Fruit fly (Drosophila melanogaster): Measurements from ENCODE around the gene CG8564.

CG8564 gene

dm6 chr3L:7387814-7388213 is at the start of gene CG8564:
TSS of gene CG8564 (minus strand) at chr3L:7387914.
- no peak for TF ChIP-seq Eip93F (GFP tag; optimal IDR thresholded peaks at IDR 0.05)
- no peak for TF ChIP-seq dac (GFP tag; optimal IDR thresholded peaks at IDR 0.05)
- TF ChIP-seq svp (GFP tag): peak; percentile 10

dm6 chr3L:7437366-7437765 is 49.7 kb upstream of the CG8564 start, which contains the start of gene CG14835:
TSS of gene CG14835 (minus strand) at chr3L:7437466.
- TF ChIP-seq CG6276 (GFP tag; optimal IDR thresholded peaks at IDR 0.05): no peak
- TF ChIP-seq CG34406 (GFP tag; optimal IDR thresholded peaks at IDR 0.05): no peak
- TF ChIP-seq spab (GFP tag; optimal IDR thresholded peaks at IDR 0.05): no peak
- TF ChIP-seq CG11294 (GFP tag; IDR thresholded peaks at IDR 0.05): no peak

dm6 chr3L:7434715-7435653 is 47.3 kb upstream of the CG8564 start, which contains the start of gene Rac2:
TSS of gene Rac2 (minus strand) at chr3L:7435190.
- peak; percentile 20 for TF ChIP-seq Met (GFP tag; optimal IDR thresholded peaks at IDR 0.05)
- TF ChIP-seq eg (GFP tag; IDR thresholded peaks at IDR 0.05): peak; percentile 64; the same call in 2 of the 3 replicates
- no peak for TF ChIP-seq CG6792 (GFP tag; optimal IDR thresholded peaks at IDR 0.05)
- peak; percentile 52 for TF ChIP-seq dsx (GFP tag; optimal IDR thresholded peaks at IDR 0.05; ENCODE audit: poor library complexity, severe bottlenecking)
- TF ChIP-seq Gug (GFP tag; IDR thresholded peaks at IDR 0.05): no peak; the same call in 1 of the 2 replicates
- TF ChIP-seq esn (GFP tag; optimal IDR thresholded peaks at IDR 0.05): peak; percentile 42
- TF ChIP-seq CG10669 (GFP tag; optimal IDR thresholded peaks at IDR 0.05): peak; percentile 54
- TF ChIP-seq CG1621 (tag; optimal IDR thresholded peaks at IDR 0.05): peak; percentile 52
- TF ChIP-seq svp (GFP tag): peak; percentile 88
- TF ChIP-seq Ets21C (GFP tag; optimal IDR thresholded peaks at IDR 0.05): peak; percentile 29
- TF ChIP-seq Sox14 (GFP tag; optimal IDR thresholded peaks at IDR 0.05): peak; percentile 67
- peak; percentile 32 for TF ChIP-seq Smox (GFP tag; optimal IDR thresholded peaks at IDR 0.05)
- TF ChIP-seq acj6 (GFP tag; optimal IDR thresholded peaks at IDR 0.05): peak; percentile 22
- peak; percentile 51 for TF ChIP-seq CG6808 (GFP tag; optimal IDR thresholded peaks at IDR 0.05)
- TF ChIP-seq CG32006 (GFP tag; optimal IDR thresholded peaks at IDR 0.05): peak; percentile 76
- peak; percentile 21 for TF ChIP-seq dac (GFP tag; optimal IDR thresholded peaks at IDR 0.05)
- peak; percentile 31 for TF ChIP-seq topi (GFP tag; optimal IDR thresholded peaks at IDR 0.05)
- peak; percentile 37 for TF ChIP-seq cyc (GFP tag; optimal IDR thresholded peaks at IDR 0.05)
- TF ChIP-seq Blimp-1 (GFP tag; optimal IDR thresholded peaks at IDR 0.05): no peak
- TF ChIP-seq Ets96B (tag; optimal IDR thresholded peaks at IDR 0.05): peak; percentile 54
- TF ChIP-seq Eip78C (GFP tag): peak; percentile 83
- no peak for TF ChIP-seq CG11902 (GFP tag; optimal IDR thresholded peaks at IDR 0.05)
- TF ChIP-seq lz (GFP tag; optimal IDR thresholded peaks at IDR 0.05): peak; percentile 30
- TF ChIP-seq Hr38 (GFP tag; optimal IDR thresholded peaks at IDR 0.05): no peak
- no peak for TF ChIP-seq CG8632 (GFP tag; optimal IDR thresholded peaks at IDR 0.05)
- peak; percentile 22 for TF ChIP-seq CG11762 (GFP tag; optimal IDR thresholded peaks at IDR 0.05; ENCODE audit: insufficient read depth)
- peak; percentile 19 for TF ChIP-seq OdsH (GFP tag; optimal IDR thresholded peaks at IDR 0.05)
- TF ChIP-seq CG11294 (GFP tag; IDR thresholded peaks at IDR 0.05): peak; percentile 30; the same call in 1 of the 2 replicates
- peak; percentile 78 for TF ChIP-seq vri (GFP tag; optimal IDR thresholded peaks at IDR 0.05)
- TF ChIP-seq fd59A (GFP tag; optimal IDR thresholded peaks at IDR 0.05): no peak
- peak; percentile 47 for TF ChIP-seq CG10631 (GFP tag; optimal IDR thresholded peaks at IDR 0.05)
- TF ChIP-seq pdm3 (GFP tag; optimal IDR thresholded peaks at IDR 0.05): peak; percentile 41
- TF ChIP-seq Eip93F (GFP tag; optimal IDR thresholded peaks at IDR 0.05): no peak
- peak; percentile 54 for TF ChIP-seq Lpt (GFP tag; optimal IDR thresholded peaks at IDR 0.05)
- peak; percentile 28 for TF ChIP-seq Hr39 (GFP tag; optimal IDR thresholded peaks at IDR 0.05)
- peak; percentile 58 for TF ChIP-seq fkh (GFP tag; optimal IDR thresholded peaks at IDR 0.05)
- peak; percentile 14 for TF ChIP-seq spab (GFP tag; optimal IDR thresholded peaks at IDR 0.05)
- peak; percentile 41 for TF ChIP-seq CG7368 (GFP tag; optimal IDR thresholded peaks at IDR 0.05)
- peak; percentile 70 for TF ChIP-seq CG6276 (GFP tag; optimal IDR thresholded peaks at IDR 0.05)
- TF ChIP-seq Hr4 (GFP tag; optimal IDR thresholded peaks at IDR 0.05): peak; percentile 67
- peak; percentile 40 for TF ChIP-seq CG31627 (GFP tag; optimal IDR thresholded peaks at IDR 0.05)
- TF ChIP-seq salr (GFP tag; optimal IDR thresholded peaks at IDR 0.05): peak; percentile 46 to 67
- peak; percentile 51 for TF ChIP-seq CG6854 (GFP tag; optimal IDR thresholded peaks at IDR 0.05)
